Worm (Caenorhabditis elegans) whole organism, young adult: Measurements from ENCODE around the gene msp-50.

Source experiments
- B0019.2 ChIP-seq: fragments of 200-800 bp; sonication (Bioruptor generic); conservative IDR thresholded peaks from 2 replicates; pipeline ENCODE4 v1.3.6; 2022; ENCODE audit warnings: missing genetic modification reagents, missing genetic modification characterization, missing compliant biosample characterization
- B0261.1 ChIP-seq: sonication (generic microtip); optimal IDR thresholded peaks from 2 replicates; lab custom pipeline; 2016; ENCODE audit warnings: mild to moderate bottlenecking, missing genetic modification characterization, moderate library complexity, missing compliant biosample characterization
- F23B12.7 ChIP-seq: sonication (generic microtip); optimal IDR thresholded peaks from 2 replicates; lab custom pipeline; 2017; ENCODE audit warnings: missing genetic modification characterization, mild to moderate bottlenecking, missing compliant biosample characterization, antibody characterized with exemption, moderate library complexity; ENCODE audit not compliant: insufficient read depth
- F39B2.1 ChIP-seq: fragments of 200-800 bp; sonication (Bioruptor generic); IDR thresholded peaks from 2 replicates; pipeline ENCODE4 v1.3.6; 2022; ENCODE audit warnings: missing genetic modification reagents, missing genetic modification characterization, missing compliant biosample characterization
- K11D2.4 ChIP-seq: fragments of 200-800 bp; sonication (Bioruptor generic); IDR thresholded peaks from 2 replicates; pipeline ENCODE4 v1.3.6; 2022; ENCODE audit warnings: missing genetic modification reagents, missing genetic modification characterization, missing compliant biosample characterization
- K12H6.12 ChIP-seq: fragments of 200-800 bp; sonication (Bioruptor generic); optimal IDR thresholded peaks from 2 replicates; lab custom pipeline; 2018; ENCODE audit warnings: mild to moderate bottlenecking, missing genetic modification characterization, missing compliant biosample characterization
- T07F8.4 ChIP-seq: sonication (generic microtip); optimal IDR thresholded peaks from 2 replicates; lab custom pipeline; 2016; ENCODE audit warnings: mild to moderate bottlenecking, missing genetic modification characterization, moderate library complexity, missing compliant biosample characterization
- T26A5.8 ChIP-seq: sonication (generic microtip); optimal IDR thresholded peaks from 2 replicates; lab custom pipeline; 2016; ENCODE audit warnings: missing genetic modification characterization, missing compliant biosample characterization
- Y95B8A.8 ChIP-seq: fragments of 200-800 bp; sonication (Bioruptor generic); IDR thresholded peaks from 2 replicates; pipeline ENCODE4 v1.3.6; 2022; ENCODE audit warnings: missing genetic modification reagents, missing genetic modification characterization, missing compliant biosample characterization
- ZK185.1 ChIP-seq: sonication (generic microtip); optimal IDR thresholded peaks from 2 replicates; lab custom pipeline; 2016; ENCODE audit warnings: mild to moderate bottlenecking, missing genetic modification characterization, missing compliant biosample characterization; ENCODE audit not compliant: poor library complexity, severe bottlenecking
- attf-6 ChIP-seq: fragments of 200-800 bp; sonication (Bioruptor generic); IDR thresholded peaks from 2 replicates; pipeline ENCODE4 v1.3.6; 2022; ENCODE audit warnings: missing genetic modification reagents, missing genetic modification characterization, missing compliant biosample characterization
- bed-2 ChIP-seq: fragments of 200-800 bp; sonication (Bioruptor generic); IDR thresholded peaks from 2 replicates; pipeline ENCODE4 v1.3.6; 2022; ENCODE audit warnings: missing genetic modification reagents, missing genetic modification characterization, missing compliant biosample characterization
- ceh-40 ChIP-seq: fragments of 200-800 bp; sonication (Bioruptor generic); IDR thresholded peaks from 2 replicates; pipeline ENCODE4 v1.3.6; 2022; ENCODE audit warnings: missing genetic modification characterization, missing compliant biosample characterization
- ceh-91 ChIP-seq: fragments of 200-800 bp; sonication (Bioruptor generic); IDR thresholded peaks from 2 replicates; pipeline ENCODE4 v1.3.6; 2022; ENCODE audit warnings: missing genetic modification reagents, missing genetic modification characterization, missing compliant biosample characterization
- chd-7 ChIP-seq: sonication (generic microtip); optimal IDR thresholded peaks from 2 replicates; lab custom pipeline; 2016; ENCODE audit warnings: mild to moderate bottlenecking, missing genetic modification characterization, moderate library complexity, missing compliant biosample characterization
- dpff-1 ChIP-seq: sonication (generic microtip); optimal IDR thresholded peaks from 2 replicates; lab custom pipeline; 2017; ENCODE audit warnings: mild to moderate bottlenecking, missing genetic modification characterization, missing compliant biosample characterization
- egl-44 ChIP-seq: fragments of 200-800 bp; sonication (Bioruptor generic); IDR thresholded peaks from 2 replicates; pipeline ENCODE4 v1.3.6; 2022; ENCODE audit warnings: missing genetic modification reagents, missing genetic modification characterization, missing compliant biosample characterization
- ekl-4 ChIP-seq: fragments of 200-800 bp; sonication (Bioruptor generic); IDR thresholded peaks from 2 replicates; pipeline ENCODE4 v1.3.6; 2022; ENCODE audit warnings: missing genetic modification reagents, missing genetic modification characterization, missing compliant biosample characterization
- ets-4 ChIP-seq: fragments of 200-800 bp; sonication (Bioruptor generic); optimal IDR thresholded peaks from 2 replicates; lab custom pipeline; 2018; ENCODE audit warnings: mild to moderate bottlenecking, missing genetic modification characterization, missing compliant biosample characterization
- fkh-3 ChIP-seq: sonication (generic microtip); optimal IDR thresholded peaks from 2 replicates; lab custom pipeline; 2016; ENCODE audit warnings: mild to moderate bottlenecking, missing genetic modification characterization, missing compliant biosample characterization
- hlh-12 ChIP-seq: sonication (generic microtip); optimal IDR thresholded peaks from 2 replicates; lab custom pipeline; 2016; ENCODE audit warnings: missing genetic modification characterization, missing compliant biosample characterization
- hsf-1 ChIP-seq: fragments of 200-800 bp; sonication (Bioruptor generic); IDR thresholded peaks from 2 replicates; pipeline ENCODE4 v1.3.6; 2022; ENCODE audit warnings: missing genetic modification reagents, missing genetic modification characterization, missing compliant biosample characterization
- let-526 ChIP-seq: fragments of 200-800 bp; sonication (Bioruptor generic); IDR thresholded peaks from 2 replicates; pipeline ENCODE4 v1.3.6; 2022; ENCODE audit warnings: missing genetic modification reagents, missing genetic modification characterization, missing compliant biosample characterization
- let-607 ChIP-seq, 2 experiments: fragments of 200-800 bp in 1 of 2; sonication (Bioruptor generic) in 1 of 2; sonication (generic microtip) in 1 of 2; optimal IDR thresholded peaks; 2 replicates each; lab custom pipeline; 2016 to 2018; ENCODE audit warnings: mild to moderate bottlenecking in 2 of 2, missing compliant biosample characterization in 2 of 2, missing genetic modification characterization in 2 of 2, moderate library complexity in 2 of 2, missing genotype in 1 of 2
- madf-10 ChIP-seq: sonication (generic microtip); optimal IDR thresholded peaks from 2 replicates; lab custom pipeline; 2016; ENCODE audit warnings: mild to moderate bottlenecking, missing genetic modification characterization, missing compliant biosample characterization
- madf-3 ChIP-seq: fragments of 200-800 bp; sonication (Bioruptor generic); IDR thresholded peaks from 2 replicates; pipeline ENCODE4 v1.3.6; 2022; ENCODE audit warnings: missing genetic modification reagents, missing genetic modification characterization, missing compliant biosample characterization
- mel-28 ChIP-seq: sonication (generic microtip); optimal IDR thresholded peaks from 2 replicates; lab custom pipeline; 2016; ENCODE audit warnings: borderline replicate concordance, mild to moderate bottlenecking, missing genetic modification characterization, missing compliant biosample characterization
- nhr-80 ChIP-seq: sonication (generic microtip); optimal IDR thresholded peaks from 2 replicates; lab custom pipeline; 2016; ENCODE audit warnings: missing genetic modification characterization, missing compliant biosample characterization
- nhr-90 ChIP-seq: sonication (generic microtip); optimal IDR thresholded peaks from 2 replicates; lab custom pipeline; 2016; ENCODE audit warnings: missing genotype, mild to moderate bottlenecking, missing genetic modification characterization, missing compliant biosample characterization
- pha-4 ChIP-seq: fragments of 150-350 bp; sonication (generic microtip); optimal IDR thresholded peaks from 2 replicates; lab custom pipeline; 2014; ENCODE audit warnings: missing biosample characterization, missing genetic modification reagents, missing genetic modification characterization
- somi-1 ChIP-seq: fragments of 200-800 bp; sonication (Bioruptor generic); optimal IDR thresholded peaks from 2 replicates; lab custom pipeline; 2018; ENCODE audit warnings: mild to moderate bottlenecking, missing genetic modification characterization, missing compliant biosample characterization
- tbp1 ChIP-seq: fragments of 200-800 bp; sonication (Bioruptor generic); optimal IDR thresholded peaks from 2 replicates; lab custom pipeline; 2018; ENCODE audit warnings: mild to moderate bottlenecking, missing genetic modification characterization, missing compliant biosample characterization
- tlf-1 ChIP-seq: fragments of 200-800 bp; sonication (Bioruptor generic); optimal IDR thresholded peaks from 2 replicates; lab custom pipeline; 2018; ENCODE audit warnings: mild to moderate bottlenecking, missing genetic modification characterization, missing compliant biosample characterization
- unc-130 ChIP-seq: sonication (generic microtip); optimal IDR thresholded peaks from 2 replicates; lab custom pipeline; 2016; ENCODE audit warnings: missing genetic modification reagents, missing genetic modification characterization, missing compliant biosample characterization
- unc-62 ChIP-seq: fragments of 150-350 bp; optimal IDR thresholded peaks from 2 replicates; lab custom pipeline; 2014; ENCODE audit warnings: missing biosample characterization, missing genetic modification reagents, missing genetic modification characterization
- ztf-22 ChIP-seq: fragments of 200-800 bp; sonication (Bioruptor generic); optimal IDR thresholded peaks from 2 replicates; lab custom pipeline; 2018; ENCODE audit warnings: mild to moderate bottlenecking, missing genetic modification characterization, moderate library complexity, missing compliant biosample characterization
- ztf-26 ChIP-seq: sonication (generic microtip); optimal IDR thresholded peaks from 2 replicates; lab custom pipeline; 2017; ENCODE audit warnings: missing genetic modification characterization, missing compliant biosample characterization
- ztf-6 ChIP-seq: fragments of 200-800 bp; sonication (Bioruptor generic); IDR thresholded peaks from 2 replicates; pipeline ENCODE4 v1.3.6; 2022; ENCODE audit warnings: missing genetic modification reagents, missing genetic modification characterization, missing compliant biosample characterization

Gene msp-50

DNA sequence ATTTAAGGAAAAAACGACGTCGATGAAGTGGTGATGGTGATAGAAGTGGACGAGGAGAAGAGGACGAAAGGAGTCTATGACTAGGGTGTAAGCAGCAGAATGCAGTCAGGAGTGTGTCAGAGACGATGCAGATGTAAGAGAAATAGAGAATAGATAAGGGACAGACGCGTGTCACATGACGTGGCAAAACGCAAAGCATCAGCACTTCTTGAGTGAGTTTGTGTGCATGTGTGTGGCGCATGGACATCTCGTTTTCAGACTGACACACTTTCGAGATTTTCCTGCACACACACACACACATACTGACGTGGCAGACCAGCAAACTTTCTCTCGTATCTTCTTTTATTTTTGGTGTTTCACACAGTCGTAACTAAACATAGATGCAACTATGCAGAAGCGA, 17.1 kb upstream of the msp-50 start (continued):
- TF ChIP-seq ztf-6 (GFP tag; lab: Robert Waterston, UW) (no peak), T26A5.8 (tag; lab: Kevin White, UChicago) (no peak), T07F8.4 (tag; lab: Kevin White, UChicago) (no peak), pha-4 (no peak), ztf-26 (tag; lab: Kevin White, UChicago) (peak; percentile 64), F23B12.7 (tag; lab: Kevin White, UChicago) (no peak), nhr-90 (peak; percentile 60), tbp1 (peak; percentile 46), madf-10 (tag; lab: Kevin White, UChicago) (peak; percentile 22), ets-4 (GFP tag; lab: Kevin White, UChicago) (no peak), K11D2.4 (GFP tag; lab: Robert Waterston, UW) (0 out of 2 replicates have a peak, but pooled peaks have one; percentile 50), ztf-22 (GFP tag; lab: Kevin White, UChicago) (peak; percentile 74), Y95B8A.8 (GFP tag; lab: Robert Waterston, UW) (no peak), egl-44 (peak; percentile 81; the same call in 1 of the 2 replicates), ZK185.1 (peak; percentile 75), hsf-1 (GFP tag; lab: Robert Waterston, UW) (no peak), unc-130 (GFP tag; lab: Kevin White, UChicago) (no peak), madf-3 (GFP tag; lab: Robert Waterston, UW) (no peak), somi-1 (peak; percentile 55), dpff-1 (tag; lab: Kevin White, UChicago) (no peak), F39B2.1 (GFP tag; lab: Robert Waterston, UW) (no peak), ceh-40 (GFP tag; lab: Robert Waterston, UW) (no peak), let-526 (peak; percentile 80), ekl-4 (no peak), B0019.2 (GFP tag; lab: Robert Waterston, UW) (no peak), chd-7 (peak; percentile 64), tlf-1 (GFP tag; lab: Kevin White, UChicago) (peak; percentile 72), unc-62 (GFP tag; lab: Kevin White, UChicago) (no peak), attf-6 (no peak)

DNA sequence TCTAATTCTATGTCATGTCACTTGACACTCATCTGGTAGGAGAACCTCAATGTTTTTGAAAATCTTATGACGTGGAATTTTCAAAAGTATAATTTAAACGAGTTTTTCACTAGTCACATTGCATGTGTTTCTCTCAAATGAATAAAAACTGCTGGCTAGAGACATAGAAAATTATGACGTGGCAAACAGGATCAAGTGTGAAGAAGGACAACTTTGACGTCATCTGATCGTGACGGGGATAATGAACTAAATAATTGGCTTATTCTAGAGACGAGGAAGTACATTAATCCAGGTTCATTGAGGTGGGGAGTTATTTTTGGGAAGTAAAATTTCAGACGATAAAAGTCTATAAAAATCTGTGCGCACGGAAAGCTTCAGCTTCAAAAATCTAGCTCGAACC, 16.4 kb upstream of the msp-50 start:
- TF ChIP-seq fkh-3 (tag; lab: Kevin White, UChicago) (no peak), nhr-80 (tag; lab: Kevin White, UChicago) (no peak), bed-2 (no peak), hlh-12 (tag; lab: Kevin White, UChicago) (no peak), B0261.1 (tag; lab: Kevin White, UChicago) (no peak), ceh-91 (no peak), let-607 (tag; optimal IDR thresholded peaks at IDR 0.05; lab: Kevin White, UChicago) (no peak), unc-62 (GFP tag; lab: Kevin White, UChicago) (no peak), K12H6.12 (tag; lab: Kevin White, UChicago) (no peak), mel-28 (tag; lab: Kevin White, UChicago) (no peak)
